Fruit fly (Drosophila melanogaster) S2 (cell line): Measurements from ENCODE around the gene CG12241.

ENCODE experiments used
- CG8478 ChIP-seq: fragments of >200 bp; optimal IDR thresholded peaks from 2 replicates; lab custom pipeline; 2018
- CTCF ChIP-seq, 2 experiments: fragments of >200 bp; optimal IDR thresholded peaks; 2 replicates each; lab custom pipeline; 2018

Gene CG12241

dm6 chr3R:15229329-15229876 is 10.3 kb downstream of the CG12241 start, which contains the start of the genes Art3 and mRpS10:
TSS of gene Art3 (minus strand) at chr3R:15229408.
TSS of gene mRpS10 (plus strand) at chr3R:15229665.
- TF ChIP-seq CTCF (optimal IDR thresholded peaks at IDR 0.05; lab: Kevin White, UChicago) (no peak), CG8478 (lab: Kevin White, UChicago) (no peak)

DNA sequence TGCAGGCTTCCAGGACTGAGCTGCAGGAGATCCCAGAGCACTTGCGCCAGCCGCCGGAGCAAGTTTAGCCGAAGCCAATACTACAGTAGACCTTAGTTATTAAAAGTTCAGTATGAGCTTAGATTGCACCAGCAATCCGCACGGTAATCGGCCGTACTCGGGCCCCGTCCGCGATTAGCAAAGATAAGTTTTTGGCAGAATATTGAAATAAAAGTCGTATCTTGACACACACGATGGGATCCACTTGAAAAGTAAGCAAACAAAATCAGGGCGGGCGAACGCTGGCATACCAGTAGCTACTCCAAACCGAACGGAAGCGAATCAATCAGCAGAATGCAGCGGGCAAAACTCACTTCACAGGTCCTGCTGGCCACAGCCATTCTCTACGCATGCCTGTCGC is 11.2 kb downstream of the CG12241 start, which contains the start of gene CG34316:
TSS of gene CG34316 (plus strand) at position 301 of the 400 bp plus-strand sequence.
- no peak for TF ChIP-seq CG8478 (lab: Kevin White, UChicago)
- no peak for TF ChIP-seq CTCF (optimal IDR thresholded peaks at IDR 0.05; lab: Kevin White, UChicago)

DNA sequence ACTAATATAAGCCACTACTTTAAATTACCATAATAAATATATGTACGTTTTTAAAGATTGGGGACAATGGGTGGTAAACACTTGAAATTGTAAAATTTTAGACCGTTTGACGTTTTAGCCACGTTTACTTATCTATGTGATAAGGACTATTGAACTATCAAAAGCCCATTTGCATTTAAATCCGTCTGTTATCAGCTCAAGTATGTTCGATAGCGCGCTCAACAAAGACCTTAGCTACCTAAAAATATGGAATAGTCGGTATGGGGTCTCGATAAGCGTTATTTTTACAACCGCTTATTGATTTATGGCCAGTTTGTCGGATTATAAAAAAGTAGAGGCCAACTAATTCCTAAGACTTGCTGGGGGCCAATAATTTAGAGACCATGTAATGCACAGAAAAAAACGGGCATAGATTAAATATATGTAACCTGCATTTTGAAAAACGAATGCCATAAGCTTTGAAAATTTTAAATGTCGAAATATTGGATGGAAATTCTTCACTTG is 12.6 kb downstream of the CG12241 start:
- TF ChIP-seq CG8478 (lab: Kevin White, UChicago) = no peak

- TF ChIP-seq CG8478 (lab: Kevin White, UChicago) = no peak
- peak in 1 of 2 experiments; percentile 6 for TF ChIP-seq CTCF (optimal IDR thresholded peaks at IDR 0.05; lab: Kevin White, UChicago)
Measured at dm6 chr3R:15242186-15243045, 23.4 kb downstream of the CG12241 start, which contains the start of the genes tefu and Hsc70-4. TSS of gene tefu (minus strand) at chr3R:15242236. TSS of gene Hsc70-4 (plus strand) at chr3R:15242687.

dm6 chr3R:15243046-15243356 is 23.9 kb downstream of the CG12241 start:
- TF ChIP-seq CTCF (optimal IDR thresholded peaks at IDR 0.05; lab: Kevin White, UChicago) = no peak
- TF ChIP-seq CG8478 (lab: Kevin White, UChicago) = no peak

DNA sequence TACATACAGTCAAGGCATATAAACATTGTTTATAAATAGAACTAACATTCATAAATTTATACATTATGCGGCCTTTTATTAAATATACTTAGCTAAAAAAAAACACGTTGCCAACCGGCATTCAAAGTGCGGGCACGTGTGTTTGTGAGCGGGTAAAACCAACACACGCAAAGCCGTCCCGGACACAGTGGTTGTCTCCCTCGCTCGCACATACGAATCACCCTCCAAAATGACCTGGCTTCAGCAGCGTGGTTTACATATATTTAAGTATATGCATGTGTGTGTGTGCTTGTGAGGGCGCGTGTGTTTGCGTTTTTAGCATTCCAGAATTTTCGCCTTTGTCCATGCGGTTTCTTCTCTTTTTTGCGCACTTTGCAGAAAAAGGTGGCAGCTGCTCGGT is 24.4 kb downstream of the CG12241 start:
- no peak for TF ChIP-seq CG8478 (lab: Kevin White, UChicago)
- TF ChIP-seq CTCF (optimal IDR thresholded peaks at IDR 0.05; lab: Kevin White, UChicago) = no peak

- TF ChIP-seq CG8478 (lab: Kevin White, UChicago) (no peak), CTCF (optimal IDR thresholded peaks at IDR 0.05; lab: Kevin White, UChicago) (no peak)
Measured at dm6 chr3R:15246601-15247000, 27.5 kb downstream of the CG12241 start.

dm6 chr3R:15249037-15249436 is 30.0 kb downstream of the CG12241 start, which contains the start of gene Amt:
TSS of gene Amt (minus strand) at chr3R:15249137.
- TF ChIP-seq CTCF (optimal IDR thresholded peaks at IDR 0.05; lab: Kevin White, UChicago) = no peak
- TF ChIP-seq CG8478 (lab: Kevin White, UChicago) = no peak

DNA sequence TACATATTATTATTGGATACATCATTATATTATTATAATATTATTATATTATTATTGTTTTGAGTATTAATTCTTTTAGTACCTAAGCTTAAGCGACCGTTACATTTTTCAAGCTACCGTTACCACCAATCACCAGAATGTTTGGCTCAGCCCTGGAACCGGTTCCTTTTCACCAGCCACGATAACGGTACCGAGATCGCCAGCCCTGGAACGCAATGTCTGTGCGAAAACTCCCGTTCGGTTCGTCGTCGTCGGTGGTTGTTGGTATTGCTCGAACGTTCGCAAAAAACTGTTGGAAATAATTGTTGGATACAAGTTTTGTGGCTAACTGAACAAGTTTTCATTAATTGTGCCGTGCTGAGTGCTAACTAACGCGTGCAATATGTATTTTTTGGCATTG is 30.7 kb downstream of the CG12241 start, which contains the start of gene CG42404:
TSS of gene CG42404 (plus strand) at position 360 of the 400 bp plus-strand sequence.
- TF ChIP-seq CG8478 (lab: Kevin White, UChicago) (no peak), CTCF (optimal IDR thresholded peaks at IDR 0.05; lab: Kevin White, UChicago) (peak in 1 of 2 experiments; percentile 11)

DNA sequence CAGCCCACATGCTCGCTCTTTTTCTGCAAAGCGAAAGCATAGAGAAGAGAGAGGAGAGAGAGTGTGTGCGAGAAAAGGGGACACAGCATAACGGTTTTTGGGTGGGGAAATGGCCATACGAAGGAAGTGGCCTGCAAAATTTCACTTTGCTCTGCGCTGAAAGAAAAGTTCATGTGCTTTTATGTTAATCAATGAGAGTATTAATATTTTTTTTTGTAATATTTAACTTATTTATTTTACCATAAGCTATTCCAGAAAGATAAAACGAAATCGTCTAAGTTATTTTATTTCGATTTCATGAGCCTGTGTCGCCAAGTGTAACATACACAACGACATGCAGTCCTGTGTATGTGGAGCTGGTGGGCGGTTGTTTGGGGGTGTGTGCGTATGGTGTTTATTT is 31.4 kb downstream of the CG12241 start:
- TF ChIP-seq CG8478 (lab: Kevin White, UChicago) (no peak), CTCF (optimal IDR thresholded peaks at IDR 0.05; lab: Kevin White, UChicago) (no peak)

dm6 chr3R:15262710-15263672 is 43.9 kb downstream of the CG12241 start, which contains the start of the genes eIF2gamma and Set:
TSS of gene eIF2gamma (minus strand) at chr3R:15263458.
TSS of gene Set (plus strand) at chr3R:15263552.
- TF ChIP-seq CG8478 (lab: Kevin White, UChicago) (no peak), CTCF (optimal IDR thresholded peaks at IDR 0.05; lab: Kevin White, UChicago) (no peak)

- TF ChIP-seq CTCF (optimal IDR thresholded peaks at IDR 0.05; lab: Kevin White, UChicago) (no peak), CG8478 (lab: Kevin White, UChicago) (no peak)
Measured at dm6 chr3R:15263946-15264345, 44.9 kb downstream of the CG12241 start.

DNA sequence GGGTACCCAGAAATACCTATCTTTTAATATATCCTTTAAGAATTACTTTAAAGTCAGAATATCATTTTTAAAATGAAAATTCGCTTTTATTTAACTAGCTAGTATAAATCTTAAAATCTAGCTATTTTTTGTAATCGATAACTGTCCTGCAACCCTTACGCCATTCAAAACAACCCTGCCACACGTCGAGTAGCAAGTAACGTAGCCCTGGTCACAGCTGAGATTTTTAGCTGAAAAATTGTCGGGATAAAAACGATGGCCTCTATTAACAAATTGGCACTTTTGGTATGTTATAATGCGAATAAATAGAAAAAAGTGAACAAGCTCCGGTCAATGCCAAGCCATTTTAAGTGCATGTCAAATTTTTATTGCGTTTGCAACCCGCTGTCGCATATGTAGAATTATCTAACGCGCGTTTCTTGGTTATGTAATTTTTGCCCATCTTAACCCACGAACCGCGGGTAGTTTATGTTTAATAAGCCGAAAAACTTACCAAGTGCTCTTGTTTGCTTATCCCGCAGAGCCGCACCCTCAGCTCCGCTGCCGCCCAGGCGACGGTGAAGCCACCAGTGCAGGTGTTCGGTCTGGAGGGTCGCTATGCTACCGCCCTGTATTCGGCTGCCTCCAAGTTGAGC is 46.5 kb downstream of the CG12241 start, which contains the start of gene ATPsynO:
TSS of gene ATPsynO (plus strand) at position 186 of the 635 bp plus-strand sequence.
- peak in 1 of 2 experiments; percentile 45 for TF ChIP-seq CTCF (optimal IDR thresholded peaks at IDR 0.05; lab: Kevin White, UChicago)
- TF ChIP-seq CG8478 (lab: Kevin White, UChicago) = no peak
